Fruit fly (Drosophila melanogaster): ENCODE data around the gene epsilonCOP.
A peak's percentile ranks its signal among the peaks of the same experiment; 100 is the strongest.

Gene epsilonCOP

dm6 chr2L:6476753-6477152, 12.1 kb upstream of the epsilonCOP start, which contains the start of gene CG9536 (continued):
- TF ChIP-seq CG2116 (GFP tag; optimal IDR thresholded peaks at IDR 0.05) = peak; percentile 39
- TF ChIP-seq CG1603 (tag; optimal IDR thresholded peaks at IDR 0.05) = peak; percentile 51
- TF ChIP-seq bbx (GFP tag; IDR thresholded peaks at IDR 0.05; ENCODE audit: partially characterized antibody) = peak; percentile 57; the same call in 1 of the 2 replicates
- no peak for TF ChIP-seq tio (GFP tag; optimal IDR thresholded peaks at IDR 0.05)
- TF ChIP-seq eyg (GFP tag; optimal IDR thresholded peaks at IDR 0.05) = no peak
- TF ChIP-seq ftz-f1 (GFP tag; optimal IDR thresholded peaks at IDR 0.05) = no peak
- no peak for TF ChIP-seq CG42726 (GFP tag; IDR thresholded peaks at IDR 0.05; ENCODE audit: partially characterized antibody)
- 0 out of 2 replicates have a peak, but pooled peaks have one; percentile 16 for TF ChIP-seq hbn (GFP tag; IDR thresholded peaks at IDR 0.05; ENCODE audit: partially characterized antibody)
- peak; percentile 30; the same call in 1 of the 2 replicates for TF ChIP-seq CG3847 (GFP tag; IDR thresholded peaks at IDR 0.05)
- TF ChIP-seq tgo (GFP tag; IDR thresholded peaks at IDR 0.05) = no peak
- no peak for TF ChIP-seq Doc3 (GFP tag; IDR thresholded peaks at IDR 0.05; ENCODE audit: partially characterized antibody)
- no peak for TF ChIP-seq Dfd (GFP tag; optimal IDR thresholded peaks at IDR 0.05)
- peak; percentile 5; the same call in 1 of the 3 replicates for TF ChIP-seq row (GFP tag; IDR thresholded peaks at IDR 0.05)
- no peak for TF ChIP-seq bab2 (GFP tag; optimal IDR thresholded peaks at IDR 0.05)
- TF ChIP-seq abd-A (tag; optimal IDR thresholded peaks at IDR 0.05) = no peak
- no peak for TF ChIP-seq exex (tag; optimal IDR thresholded peaks at IDR 0.05)
- TF ChIP-seq vvl (GFP tag; IDR thresholded peaks at IDR 0.05) = 0 out of 2 replicates have a peak, but pooled peaks have one; percentile 25
- peak; percentile 8 for TF ChIP-seq Fer1 (GFP tag; optimal IDR thresholded peaks at IDR 0.05)
- TF ChIP-seq CG6254 (GFP tag; optimal IDR thresholded peaks at IDR 0.05) = no peak
- TF ChIP-seq crol (GFP tag; IDR thresholded peaks at IDR 0.05) = no peak
- peak; percentile 24; the same call in 1 of the 3 replicates for TF ChIP-seq CG6791 (GFP tag; IDR thresholded peaks at IDR 0.05; ENCODE audit: partially characterized antibody)
- no peak for TF ChIP-seq en (GFP tag; optimal IDR thresholded peaks at IDR 0.05)
- TF ChIP-seq CG8765 (GFP tag; IDR thresholded peaks at IDR 0.05) = no peak
- TF ChIP-seq CG15479 (GFP tag; optimal IDR thresholded peaks at IDR 0.05) = no peak
- TF ChIP-seq Ssrp (tag; optimal IDR thresholded peaks at IDR 0.05) = no peak
- TF ChIP-seq croc (GFP tag; conservative IDR thresholded peaks at IDR 0.05) = no peak
- no peak for TF ChIP-seq CG3407 (GFP tag; optimal IDR thresholded peaks at IDR 0.05)
- TF ChIP-seq cas (GFP tag; IDR thresholded peaks at IDR 0.05) = no peak
- TF ChIP-seq Oli (tag; optimal IDR thresholded peaks at IDR 0.05) = no peak
- TF ChIP-seq CG11085 (GFP tag; IDR thresholded peaks at IDR 0.05) = no peak
- TF ChIP-seq CG12219 (GFP tag; optimal IDR thresholded peaks at IDR 0.05) = no peak
- TF ChIP-seq CG10431 (GFP tag; optimal IDR thresholded peaks at IDR 0.05) = no peak
- peak; percentile 81 for TF ChIP-seq CG9797 (GFP tag; optimal IDR thresholded peaks at IDR 0.05)
- TF ChIP-seq run (tag; optimal IDR thresholded peaks at IDR 0.05) = no peak
- TF ChIP-seq ken (GFP tag; IDR thresholded peaks at IDR 0.05) = no peak
- 0 out of 3 replicates have a peak, but pooled peaks have one; percentile 20 for TF ChIP-seq CG7963 (GFP tag; IDR thresholded peaks at IDR 0.05; ENCODE audit: partially characterized antibody)
- TF ChIP-seq E2f2 (GFP tag; IDR thresholded peaks at IDR 0.05) = peak; percentile 91
- no peak for TF ChIP-seq rib (GFP tag; IDR thresholded peaks at IDR 0.05)
- no peak for TF ChIP-seq CG1792 (GFP tag; optimal IDR thresholded peaks at IDR 0.05)
- no peak for TF ChIP-seq sisA (GFP tag; IDR thresholded peaks at IDR 0.05)
- TF ChIP-seq chinmo (GFP tag; IDR thresholded peaks at IDR 0.05; ENCODE audit: partially characterized antibody) = 0 out of 4 replicates have a peak, but pooled peaks have one; percentile 5
- no peak for TF ChIP-seq ERR (GFP tag; optimal IDR thresholded peaks at IDR 0.05)
- peak; percentile 58; the same call in 1 of the 3 replicates for TF ChIP-seq hb (GFP tag; IDR thresholded peaks at IDR 0.05; ENCODE audit: partially characterized antibody)
- TF ChIP-seq Bgb (GFP tag; IDR thresholded peaks at IDR 0.05; ENCODE audit: partially characterized antibody) = peak; percentile 62
- TF ChIP-seq CG12236 (GFP tag; optimal IDR thresholded peaks at IDR 0.05) = no peak
- TF ChIP-seq GATAe (GFP tag; conservative IDR thresholded peaks at IDR 0.05) = no peak
- peak; percentile 89 for TF ChIP-seq gfzf (GFP tag; optimal IDR thresholded peaks at IDR 0.05)
- TF ChIP-seq chif (GFP tag; optimal IDR thresholded peaks at IDR 0.05) = no peak
- TF ChIP-seq fd64A (GFP tag; optimal IDR thresholded peaks at IDR 0.05) = no peak
- TF ChIP-seq MBD-R2 (GFP tag; IDR thresholded peaks at IDR 0.05) = peak; percentile 69

Data from whole organism, embryonic.